Fruit fly (Drosophila melanogaster) whole organism, wandering third instar larva: ENCODE results near the gene lectin-21Ca.

ENCODE experiments used
- Abd-B ChIP-seq: fragments of >200 bp; optimal IDR thresholded peaks from 2 replicates; lab custom pipeline; 2017; ENCODE audit warnings: missing biosample characterization, missing genetic modification characterization
- CG32264 ChIP-seq: fragments of 200-800 bp; sonication (Bioruptor generic); optimal IDR thresholded peaks from 2 replicates; lab custom pipeline; 2016; ENCODE audit warnings: missing biosample characterization, missing genetic modification characterization
- CG9705 ChIP-seq: fragments of 200-800 bp; sonication (Bioruptor generic); optimal IDR thresholded peaks from 2 replicates; lab custom pipeline; 2018; ENCODE audit warnings: missing biosample characterization, mild to moderate bottlenecking, missing genetic modification characterization
- CrebA ChIP-seq: fragments of 200-800 bp; sonication (Bioruptor generic); optimal IDR thresholded peaks from 2 replicates; lab custom pipeline; 2016; ENCODE audit warnings: missing biosample characterization, mild to moderate bottlenecking, missing genetic modification characterization, borderline replicate concordance
- Dfd ChIP-seq: fragments of >200 bp; optimal IDR thresholded peaks from 2 replicates; lab custom pipeline; 2017; ENCODE audit warnings: missing biosample characterization, missing genetic modification characterization
- Dif ChIP-seq: fragments of 200-275, 200-300 bp; sonication (Bioruptor generic); optimal IDR thresholded peaks from 2 replicates; lab custom pipeline; 2018; ENCODE audit warnings: missing biosample characterization, missing genetic modification characterization; ENCODE audit not compliant: partially characterized antibody
- GATAd ChIP-seq: sonication (Bioruptor generic); optimal IDR thresholded peaks from 2 replicates; lab custom pipeline; 2016; ENCODE audit warnings: missing biosample characterization, missing genetic modification characterization
- HLH106 ChIP-seq: fragments of 200-800 bp; optimal IDR thresholded peaks from 3 replicates; lab custom pipeline; 2019; ENCODE audit warnings: missing biosample characterization, mild to moderate bottlenecking, missing genetic modification characterization, moderate library complexity
- Hnf4 ChIP-seq: fragments of 200-800 bp; sonication (Bioruptor generic); optimal IDR thresholded peaks from 2 replicates; lab custom pipeline; 2016; ENCODE audit warnings: missing biosample characterization, mild to moderate bottlenecking, missing genetic modification characterization
- Hr78 ChIP-seq: fragments of >200 bp; optimal IDR thresholded peaks from 2 replicates; lab custom pipeline; 2017; ENCODE audit warnings: missing biosample characterization, missing genetic modification characterization
- Hr83 ChIP-seq: fragments of 200-300 bp; sonication (Bioruptor generic); optimal IDR thresholded peaks from 2 replicates; lab custom pipeline; 2016; ENCODE audit warnings: missing biosample characterization, mild to moderate bottlenecking, missing genetic modification characterization, moderate library complexity; ENCODE audit not compliant: poor library complexity, severe bottlenecking
- Jra ChIP-seq: sonication (Bioruptor generic); optimal IDR thresholded peaks from 2 replicates; lab custom pipeline; 2016; ENCODE audit warnings: missing biosample characterization, missing genetic modification characterization
- Mio ChIP-seq: sonication (Bioruptor generic); optimal IDR thresholded peaks from 2 replicates; lab custom pipeline; 2016; ENCODE audit warnings: missing biosample characterization, missing genetic modification characterization
- Myc ChIP-seq: fragments of >200 bp; optimal IDR thresholded peaks from 2 replicates; lab custom pipeline; 2017
- N ChIP-seq: fragments of >200 bp; optimal IDR thresholded peaks from 2 replicates; lab custom pipeline; 2018; ENCODE audit warnings: missing biosample characterization, missing external identifiers, missing genetic modification characterization
- OdsH ChIP-seq: fragments of 200-800 bp; sonication (Bioruptor generic); optimal IDR thresholded peaks from 2 replicates; lab custom pipeline; 2016; ENCODE audit warnings: missing biosample characterization, mild to moderate bottlenecking, missing genetic modification characterization
- Rel ChIP-seq, 2 experiments: fragments of 200-800 bp; sonication (Bioruptor generic) in 1 of 2; optimal IDR thresholded peaks; 2 replicates in 1 of 2; 3 replicates in 1 of 2; lab custom pipeline; 2016 to 2019; ENCODE audit warnings: mild to moderate bottlenecking in 2 of 2, missing biosample characterization in 2 of 2, missing genetic modification characterization in 2 of 2, moderate library complexity in 1 of 2
- Sp1 ChIP-seq: fragments of 200-800 bp; sonication (Bioruptor generic); optimal IDR thresholded peaks from 3 replicates; lab custom pipeline; 2019; ENCODE audit warnings: missing biosample characterization, mild to moderate bottlenecking, missing genetic modification characterization, moderate library complexity
- Vsx2 ChIP-seq: fragments of 200-300, 225-300 bp; sonication (Bioruptor generic); optimal IDR thresholded peaks from 2 replicates; lab custom pipeline; 2018; ENCODE audit warnings: missing biosample characterization, missing genetic modification characterization; ENCODE audit not compliant: partially characterized antibody
- br ChIP-seq: fragments of 200-800 bp; sonication (Bioruptor generic); optimal IDR thresholded peaks from 2 replicates; lab custom pipeline; 2016; ENCODE audit warnings: missing biosample characterization, missing genetic modification characterization
- brk ChIP-seq: fragments of 200-800 bp; sonication (Bioruptor generic); optimal IDR thresholded peaks from 2 replicates; lab custom pipeline; 2016; ENCODE audit warnings: missing biosample characterization, mild to moderate bottlenecking, missing genetic modification characterization
- dl ChIP-seq, 2 experiments: fragments of 175-275, 200-275 bp in 1 of 2; fragments of 200-275 bp in 1 of 2; sonication (Bioruptor generic); optimal IDR thresholded peaks; lab custom pipeline; 2018; ENCODE audit warnings: mild to moderate bottlenecking in 2 of 2, missing biosample characterization in 2 of 2, missing genetic modification characterization in 2 of 2, moderate library complexity in 2 of 2; ENCODE audit not compliant: partially characterized antibody in 2 of 2, insufficient read depth in 1 of 2
- dmrt93B ChIP-seq: fragments of 200-800 bp; sonication (Bioruptor generic); optimal IDR thresholded peaks from 2 replicates; lab custom pipeline; 2018; ENCODE audit warnings: missing biosample characterization, mild to moderate bottlenecking, missing genetic modification characterization
- dsf ChIP-seq: sonication (Bioruptor generic); optimal IDR thresholded peaks from 2 replicates; lab custom pipeline; 2016; ENCODE audit warnings: missing biosample characterization, missing genetic modification characterization, borderline replicate concordance
- ey ChIP-seq: fragments of 200-800 bp; sonication (Bioruptor generic); optimal IDR thresholded peaks from 2 replicates; lab custom pipeline; 2016; ENCODE audit warnings: missing biosample characterization, missing genetic modification characterization
- foxo ChIP-seq, 2 experiments: fragments of 200-800 bp; sonication (Bioruptor generic); optimal IDR thresholded peaks; 2 replicates in 1 of 2; 3 replicates in 1 of 2; lab custom pipeline; 2016 to 2017; ENCODE audit warnings: missing biosample characterization in 2 of 2, missing genetic modification characterization in 2 of 2
- fru ChIP-seq: fragments of 200-800 bp; sonication (Bioruptor generic); optimal IDR thresholded peaks from 3 replicates; lab custom pipeline; 2016; ENCODE audit warnings: missing biosample characterization, mild to moderate bottlenecking, missing genetic modification characterization
- h ChIP-seq: fragments of 200-800 bp; sonication (Bioruptor generic); optimal IDR thresholded peaks from 3 replicates; lab custom pipeline; 2016; ENCODE audit warnings: missing biosample characterization, mild to moderate bottlenecking, missing genetic modification characterization
- jim ChIP-seq: fragments of 175-275, 200-325 bp; sonication (Bioruptor generic); optimal IDR thresholded peaks from 2 replicates; lab custom pipeline; 2016; ENCODE audit warnings: missing biosample characterization, mild to moderate bottlenecking, missing genetic modification characterization
- psq ChIP-seq: fragments of 200-800 bp; sonication (Bioruptor generic); optimal IDR thresholded peaks from 3 replicates; lab custom pipeline; 2017; ENCODE audit warnings: missing biosample characterization, mild to moderate bottlenecking, missing genetic modification characterization, moderate library complexity
- rgr ChIP-seq: fragments of 200-800 bp; sonication (Bioruptor generic); optimal IDR thresholded peaks from 3 replicates; lab custom pipeline; 2016; ENCODE audit warnings: missing biosample characterization, mild to moderate bottlenecking, missing genetic modification characterization
- sage ChIP-seq: fragments of 200-800 bp; sonication (Bioruptor generic); optimal IDR thresholded peaks from 2 replicates; lab custom pipeline; 2016; ENCODE audit warnings: missing biosample characterization, mild to moderate bottlenecking, missing genetic modification characterization
- sv ChIP-seq: fragments of 200-800 bp; sonication (Bioruptor generic); optimal IDR thresholded peaks from 3 replicates; lab custom pipeline; 2016; ENCODE audit warnings: missing biosample characterization, missing genetic modification characterization
- tai ChIP-seq: sonication (Bioruptor generic); optimal IDR thresholded peaks from 2 replicates; lab custom pipeline; 2016; ENCODE audit warnings: missing biosample characterization, missing genetic modification characterization
- usp ChIP-seq: fragments of >200 bp; optimal IDR thresholded peaks from 2 replicates; lab custom pipeline; 2017; ENCODE audit warnings: missing biosample characterization, missing genetic modification characterization
- woc ChIP-seq: sonication (Bioruptor generic); optimal IDR thresholded peaks from 2 replicates; lab custom pipeline; 2016; ENCODE audit warnings: missing biosample characterization, mild to moderate bottlenecking, missing genetic modification characterization

lectin-21Ca gene

dm6 chr2L:668948-669581 is 44.6 kb downstream of the lectin-21Ca start (continued):
- no peak for TF ChIP-seq N (GFP tag; lab: Kevin White, UChicago)
- no peak for TF ChIP-seq Dfd (GFP tag; lab: Kevin White, UChicago)
- peak; percentile 71 for TF ChIP-seq sage (GFP tag; lab: Kevin White, UChicago)
- TF ChIP-seq ey (GFP tag; lab: Kevin White, UChicago), result peak; percentile 88
- no peak for TF ChIP-seq dsf (GFP tag; lab: Kevin White, UChicago)
- peak in 1 of 2 experiments; percentile 88 for TF ChIP-seq foxo (GFP tag; optimal IDR thresholded peaks at IDR 0.05; lab: Kevin White, UChicago)
- no peak for TF ChIP-seq sv (GFP tag; lab: Kevin White, UChicago)
- peak; percentile 71 for TF ChIP-seq Hnf4 (GFP tag; lab: Kevin White, UChicago)
- TF ChIP-seq Abd-B (GFP tag; lab: Kevin White, UChicago), result no peak
- TF ChIP-seq fru (GFP tag; lab: Kevin White, UChicago), result peak; percentile 91
- TF ChIP-seq CG9705 (GFP tag; lab: Kevin White, UChicago), result peak; percentile 46
- TF ChIP-seq usp, result no peak

- TF ChIP-seq rgr (GFP tag; lab: Kevin White, UChicago), result peak; percentile 92
- peak; percentile 68 for TF ChIP-seq Rel (GFP tag; optimal IDR thresholded peaks at IDR 0.05; lab: Kevin White, UChicago)
- TF ChIP-seq Rel (tag; optimal IDR thresholded peaks at IDR 0.05; lab: Kevin White, UChicago), result no peak
- TF ChIP-seq HLH106 (tag; lab: Kevin White, UChicago), result peak; percentile 84
- no peak for TF ChIP-seq Myc (lab: Kevin White, UChicago)
- TF ChIP-seq psq, result peak; percentile 84
- peak; percentile 93 for TF ChIP-seq ey (GFP tag; lab: Kevin White, UChicago)
- TF ChIP-seq Vsx2, result no peak
- peak; percentile 63 for TF ChIP-seq tai
- TF ChIP-seq dmrt93B (GFP tag; lab: Kevin White, UChicago), result peak; percentile 80
- no peak for TF ChIP-seq GATAd (GFP tag; lab: Kevin White, UChicago)
- peak; percentile 89 for TF ChIP-seq br (GFP tag; lab: Kevin White, UChicago)
- TF ChIP-seq OdsH (GFP tag; lab: Kevin White, UChicago), result peak; percentile 88
- peak; percentile 91 for TF ChIP-seq Hnf4 (GFP tag; lab: Kevin White, UChicago)
- TF ChIP-seq CrebA, result peak; percentile 65
- TF ChIP-seq Hr83 (GFP tag; lab: Kevin White, UChicago), result no peak
- TF ChIP-seq Mio (GFP tag; lab: Kevin White, UChicago), result no peak
- peak; percentile 81 for TF ChIP-seq sage (GFP tag; lab: Kevin White, UChicago)
- no peak for TF ChIP-seq Hr78 (GFP tag; lab: Kevin White, UChicago)
- TF ChIP-seq Jra (GFP tag; lab: Kevin White, UChicago), result peak; percentile 40
- TF ChIP-seq h (GFP tag; lab: Kevin White, UChicago), result peak; percentile 94
- TF ChIP-seq Sp1, result peak; percentile 77
- TF ChIP-seq Dif (GFP tag; lab: Kevin White, UChicago), result no peak
- TF ChIP-seq jim, result no peak
- TF ChIP-seq CG32264 (GFP tag; lab: Kevin White, UChicago), result peak; percentile 81
- peak; percentile 85 for TF ChIP-seq woc (GFP tag; lab: Kevin White, UChicago)
- peak; percentile 92 for TF ChIP-seq fru (GFP tag; lab: Kevin White, UChicago)
- TF ChIP-seq brk (GFP tag; lab: Kevin White, UChicago), result peak; percentile 76
- peak; percentile 68 to 92 for TF ChIP-seq foxo (GFP tag; optimal IDR thresholded peaks at IDR 0.05; lab: Kevin White, UChicago)
These were observed 46.4 kb downstream of the lectin-21Ca start for dm6 chr2L:670771-671170.

DNA sequence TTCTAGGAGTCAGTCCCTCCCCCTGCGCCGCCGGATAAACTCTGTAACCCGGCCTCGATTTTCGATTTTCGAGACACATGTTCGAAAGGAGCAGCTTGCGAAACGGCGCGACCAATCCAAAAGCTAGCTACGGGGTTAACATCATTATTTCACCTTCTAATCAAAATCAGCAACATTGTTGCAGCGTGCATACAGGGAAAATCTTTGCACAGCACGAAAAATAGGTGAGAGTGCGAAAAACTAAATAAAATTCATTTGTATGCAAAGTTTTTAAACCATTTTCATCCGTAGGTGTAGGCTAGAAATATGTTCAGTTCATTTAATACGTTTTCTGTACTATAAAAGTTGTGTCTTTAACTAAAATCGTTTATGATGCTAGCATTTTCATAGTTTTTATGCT is 47.9 kb downstream of the lectin-21Ca start:
- no peak for TF ChIP-seq sage (GFP tag; lab: Kevin White, UChicago)
- TF ChIP-seq Jra (GFP tag; lab: Kevin White, UChicago), result no peak
- no peak for TF ChIP-seq Sp1
- no peak for TF ChIP-seq woc (GFP tag; lab: Kevin White, UChicago)
- TF ChIP-seq fru (GFP tag; lab: Kevin White, UChicago), result no peak
- TF ChIP-seq rgr (GFP tag; lab: Kevin White, UChicago), result no peak
- TF ChIP-seq HLH106 (tag; lab: Kevin White, UChicago), result no peak
- no peak for TF ChIP-seq br (GFP tag; lab: Kevin White, UChicago)
- TF ChIP-seq Hr83 (GFP tag; lab: Kevin White, UChicago), result no peak
- no peak for TF ChIP-seq psq
- no peak for TF ChIP-seq ey (GFP tag; lab: Kevin White, UChicago)
- TF ChIP-seq OdsH (GFP tag; lab: Kevin White, UChicago), result no peak
- no peak for TF ChIP-seq dl (GFP tag; optimal IDR thresholded peaks at IDR 0.05; lab: Kevin White, UChicago; ENCODE audit: insufficient read depth in 1 of 2, partially characterized antibody in 2 of 2)
